Fruit fly (Drosophila melanogaster) whole organism, embryonic: ENCODE data around the gene Rrp45.

Source experiments
- Atf-2 ChIP-seq: fragments of 200-800 bp; sonication (Bioruptor generic); optimal IDR thresholded peaks from 2 replicates; lab custom pipeline; 2016; ENCODE audit warnings: missing biosample characterization, missing genetic modification characterization
- Atf6 ChIP-seq: fragments of 200-800 bp; sonication (Bioruptor generic); IDR thresholded peaks from 2 replicates; pipeline ENCODE4 v1.3.6; 2022; ENCODE audit warnings: missing biosample characterization, missing genetic modification characterization
- CG10209 ChIP-seq: fragments of 200-800 bp; sonication (Bioruptor generic); optimal IDR thresholded peaks from 3 replicates; lab custom pipeline; 2017; ENCODE audit warnings: missing biosample characterization, mild to moderate bottlenecking, missing genetic modification characterization, missing genetic modification reagents
- CG12071 ChIP-seq: fragments of 200-800 bp; sonication (Bioruptor generic); optimal IDR thresholded peaks from 3 replicates; lab custom pipeline; 2018; ENCODE audit warnings: missing biosample characterization, mild to moderate bottlenecking, missing genetic modification characterization
- CG12236 ChIP-seq: fragments of 200-800 bp; sonication (Bioruptor generic); optimal IDR thresholded peaks from 2 replicates; lab custom pipeline; 2016; ENCODE audit warnings: missing biosample characterization, missing genetic modification characterization
- CG12659 ChIP-seq: fragments of 200-800 bp; sonication (Bioruptor generic); optimal IDR thresholded peaks from 3 replicates; lab custom pipeline; 2017; ENCODE audit warnings: mild to moderate bottlenecking, missing biosample characterization, missing genetic modification reagents, missing genetic modification characterization
- CG13775 ChIP-seq: fragments of 200-800 bp; sonication (Bioruptor generic); optimal IDR thresholded peaks from 3 replicates; lab custom pipeline; 2017; ENCODE audit warnings: missing biosample characterization, mild to moderate bottlenecking, missing genetic modification characterization
- CG15269 ChIP-seq: fragments of 200-800 bp; sonication (Bioruptor generic); optimal IDR thresholded peaks from 2 replicates; lab custom pipeline; 2018; ENCODE audit warnings: missing biosample characterization, mild to moderate bottlenecking, missing genetic modification characterization, moderate library complexity
- CG16863 ChIP-seq: fragments of 200-800 bp; sonication (Bioruptor generic); optimal IDR thresholded peaks from 3 replicates; lab custom pipeline; 2016; ENCODE audit warnings: missing biosample characterization, missing genetic modification characterization
- CG18599 ChIP-seq: fragments of 200-800 bp; sonication (Bioruptor generic); optimal IDR thresholded peaks from 3 replicates; lab custom pipeline; 2017; ENCODE audit warnings: missing biosample characterization, missing genetic modification characterization, mild to moderate bottlenecking, moderate library complexity, missing genetic modification reagents
- CG31365 ChIP-seq: fragments of 200-800 bp; sonication (Bioruptor generic); optimal IDR thresholded peaks from 2 replicates; lab custom pipeline; 2018; ENCODE audit warnings: missing biosample characterization, mild to moderate bottlenecking, missing genetic modification characterization
- CG4328 ChIP-seq: fragments of 200-800 bp; sonication (Bioruptor generic); optimal IDR thresholded peaks from 3 replicates; lab custom pipeline; 2017; ENCODE audit warnings: missing biosample characterization, missing genetic modification reagents, missing genetic modification characterization
- CG4730 ChIP-seq: fragments of 200-800 bp; sonication (Bioruptor generic); IDR thresholded peaks from 2 replicates; pipeline ENCODE4 v1.3.6; 2022; ENCODE audit warnings: missing biosample characterization, missing genetic modification characterization
- CG5245 ChIP-seq: fragments of 200-800 bp; sonication (Bioruptor generic); optimal IDR thresholded peaks from 3 replicates; lab custom pipeline; 2016; ENCODE audit warnings: missing biosample characterization, missing genetic modification characterization
- CG6175 ChIP-seq: fragments of 200-800 bp; sonication (Bioruptor generic); IDR thresholded peaks from 3 replicates; pipeline ENCODE4 v1.3.6; 2022; ENCODE audit warnings: missing biosample characterization, missing genetic modification characterization
- CG6791 ChIP-seq: fragments of 200-800 bp; sonication (Bioruptor generic); IDR thresholded peaks from 3 replicates; pipeline ENCODE4 v1.3.6; 2022; ENCODE audit warnings: missing biosample characterization, missing genetic modification characterization; ENCODE audit not compliant: partially characterized antibody
- CG9817 ChIP-seq: fragments of 200-800 bp; sonication (Bioruptor generic); optimal IDR thresholded peaks from 2 replicates; lab custom pipeline; 2018; ENCODE audit warnings: missing biosample characterization, mild to moderate bottlenecking, missing genetic modification characterization, moderate library complexity
- Chrac-16 ChIP-seq: fragments of 200-800 bp; sonication (Bioruptor generic); optimal IDR thresholded peaks from 3 replicates; lab custom pipeline; 2016; ENCODE audit warnings: missing biosample characterization, missing genetic modification characterization
- E2f1 ChIP-seq: fragments of 200-800 bp; sonication (Bioruptor generic); IDR thresholded peaks from 2 replicates; pipeline ENCODE4 v1.3.6; 2022; ENCODE audit warnings: missing biosample characterization, missing genetic modification characterization
- Ets65A ChIP-seq: fragments of 200-800 bp; sonication (Bioruptor generic); peaks from one replicate; lab custom pipeline; 2016; ENCODE audit warnings: missing biosample characterization, missing genetic modification characterization
- GATAe ChIP-seq: fragments of 200-800 bp; sonication (Bioruptor generic); conservative IDR thresholded peaks from 2 replicates; pipeline ENCODE4 v1.3.6; 2022; ENCODE audit warnings: missing biosample characterization, missing genetic modification characterization
- HHEX ChIP-seq: fragments of 200-800 bp; sonication (Bioruptor generic); optimal IDR thresholded peaks from 3 replicates; lab custom pipeline; 2017; ENCODE audit warnings: missing biosample characterization, mild to moderate bottlenecking, missing genetic modification characterization, missing genetic modification reagents
- Hr3 ChIP-seq: fragments of 200-800 bp; sonication (Bioruptor generic); optimal IDR thresholded peaks from 3 replicates; lab custom pipeline; 2016; ENCODE audit warnings: missing biosample characterization, missing genetic modification characterization
- Max ChIP-seq: fragments of 200-800 bp; sonication (Bioruptor generic); optimal IDR thresholded peaks from 2 replicates; lab custom pipeline; 2016; ENCODE audit warnings: missing biosample characterization, mild to moderate bottlenecking, missing genetic modification characterization
- Mes4 ChIP-seq: fragments of 200-800 bp; sonication (Bioruptor generic); optimal IDR thresholded peaks from 2 replicates; lab custom pipeline; 2016; ENCODE audit warnings: missing biosample characterization, missing genetic modification characterization
- Rx ChIP-seq: fragments of 200-800 bp; sonication (Bioruptor generic); IDR thresholded peaks from 2 replicates; pipeline ENCODE4 v1.3.6; 2022; ENCODE audit warnings: missing biosample characterization, missing genetic modification characterization
- Sox100B ChIP-seq: fragments of 200-800 bp; sonication (Bioruptor generic); optimal IDR thresholded peaks from 3 replicates; lab custom pipeline; 2018; ENCODE audit warnings: missing biosample characterization, mild to moderate bottlenecking, missing genetic modification characterization
- aop ChIP-seq: fragments of 200-800 bp; sonication (Bioruptor generic); IDR thresholded peaks from 2 replicates; pipeline ENCODE4 v1.3.6; 2022; ENCODE audit warnings: missing biosample characterization, missing genetic modification characterization
- bsh ChIP-seq, 2 experiments: fragments of 200-800 bp; sonication (Bioruptor generic); optimal IDR thresholded peaks; 2 replicates each; lab custom pipeline; 2017 to 2018; ENCODE audit warnings: mild to moderate bottlenecking in 2 of 2, missing biosample characterization in 2 of 2, missing genetic modification characterization in 2 of 2, moderate library complexity in 1 of 2
- crp ChIP-seq, 2 experiments: fragments of 200-800 bp; sonication (Bioruptor generic); optimal IDR thresholded peaks; 2 replicates in 1 of 2; 3 replicates in 1 of 2; lab custom pipeline; 2017; ENCODE audit warnings: missing biosample characterization in 2 of 2, missing genetic modification characterization in 2 of 2, mild to moderate bottlenecking in 1 of 2, moderate library complexity in 1 of 2
- dmrt99B ChIP-seq: fragments of 200-800 bp; sonication (Bioruptor generic); optimal IDR thresholded peaks from 2 replicates; lab custom pipeline; 2018; ENCODE audit warnings: missing biosample characterization, mild to moderate bottlenecking, missing genetic modification characterization, moderate library complexity
- fd96Cb ChIP-seq: fragments of 200-800 bp; sonication (Bioruptor generic); optimal IDR thresholded peaks from 2 replicates; lab custom pipeline; 2018; ENCODE audit warnings: missing biosample characterization, mild to moderate bottlenecking, missing genetic modification characterization, moderate library complexity
- gsb-n ChIP-seq: fragments of 200-800 bp; sonication (Bioruptor generic); optimal IDR thresholded peaks from 3 replicates; lab custom pipeline; 2018; ENCODE audit warnings: missing biosample characterization, mild to moderate bottlenecking, missing genetic modification characterization
- jumu ChIP-seq: fragments of 200-800 bp; sonication (Bioruptor generic); optimal IDR thresholded peaks from 3 replicates; lab custom pipeline; 2016; ENCODE audit warnings: missing biosample characterization, missing genetic modification characterization
- ken ChIP-seq: fragments of 200-800 bp; sonication (Bioruptor generic); IDR thresholded peaks from 3 replicates; pipeline ENCODE4 v1.3.6; 2022; ENCODE audit warnings: missing biosample characterization, missing genetic modification characterization
- lola ChIP-seq, 3 experiments: fragments of >200 bp in 2 of 3; fragments of 200-800 bp in 1 of 3; sonication (Bioruptor generic) in 1 of 3; optimal IDR thresholded peaks; 2 replicates each; lab custom pipeline; 2017 to 2019; ENCODE audit warnings: missing biosample characterization in 3 of 3, missing genetic modification characterization in 3 of 3, mild to moderate bottlenecking in 1 of 3, moderate library complexity in 1 of 3
- mld ChIP-seq: fragments of 200-800 bp; sonication (Bioruptor generic); IDR thresholded peaks from 3 replicates; pipeline ENCODE4 v1.3.6; 2022; ENCODE audit warnings: missing biosample characterization, missing genetic modification characterization; ENCODE audit not compliant: partially characterized antibody
- nerfin-1 ChIP-seq: fragments of 200-800 bp; sonication (Bioruptor generic); optimal IDR thresholded peaks from 3 replicates; lab custom pipeline; 2019; ENCODE audit warnings: missing biosample characterization, mild to moderate bottlenecking, missing genetic modification characterization, moderate library complexity
- nmo ChIP-seq: fragments of 200-800 bp; sonication (Bioruptor generic); optimal IDR thresholded peaks from 2 replicates; lab custom pipeline; 2018; ENCODE audit warnings: missing biosample characterization, mild to moderate bottlenecking, missing genetic modification characterization, moderate library complexity
- odd ChIP-seq: fragments of 200-800 bp; sonication (Bioruptor generic); optimal IDR thresholded peaks from 2 replicates; lab custom pipeline; 2017; ENCODE audit warnings: missing biosample characterization, mild to moderate bottlenecking, missing genetic modification characterization
- otp ChIP-seq: fragments of 200-800 bp; sonication (Bioruptor generic); IDR thresholded peaks from 3 replicates; pipeline ENCODE4, ENCODE4 v1.3.6; 2022; ENCODE audit warnings: missing biosample characterization, missing genetic modification characterization
- pnt ChIP-seq: fragments of 200-800 bp; sonication (Bioruptor generic); optimal IDR thresholded peaks from 3 replicates; lab custom pipeline; 2016; ENCODE audit warnings: missing biosample characterization, missing genetic modification characterization
- ranshi ChIP-seq: fragments of 200-800 bp; sonication (Bioruptor generic); IDR thresholded peaks from 2 replicates; pipeline ENCODE4 v1.3.6; 2022; ENCODE audit warnings: missing biosample characterization, missing genetic modification characterization
- repo ChIP-seq: fragments of 200-800 bp; sonication (Bioruptor generic); optimal IDR thresholded peaks from 2 replicates; lab custom pipeline; 2016; ENCODE audit warnings: missing biosample characterization, missing genetic modification characterization
- run ChIP-seq: fragments of 200-800 bp; sonication (Bioruptor generic); optimal IDR thresholded peaks from 3 replicates; lab custom pipeline; 2018; ENCODE audit warnings: missing biosample characterization, mild to moderate bottlenecking, missing genetic modification characterization
- sisA ChIP-seq: fragments of 200-800 bp; sonication (Bioruptor generic); IDR thresholded peaks from 2 replicates; pipeline ENCODE4 v1.3.6; 2022; ENCODE audit warnings: missing biosample characterization, missing genetic modification characterization
- unpg ChIP-seq: fragments of 200-800 bp; sonication (Bioruptor generic); optimal IDR thresholded peaks from 3 replicates; lab custom pipeline; 2018; ENCODE audit warnings: missing biosample characterization, mild to moderate bottlenecking, missing genetic modification characterization, moderate library complexity
- zfh1 ChIP-seq: fragments of 200-800 bp; sonication (Bioruptor generic); IDR thresholded peaks from 3 replicates; pipeline ENCODE4 v1.3.6; 2022; ENCODE audit warnings: missing biosample characterization, missing genetic modification characterization

The Rrp45 gene

dm6 chrX:16782175-16782916, 8.7 kb downstream of the Rrp45 start (continued):
- peak; percentile 54 for TF ChIP-seq CG10209
- TF ChIP-seq pnt = peak; percentile 53
- TF ChIP-seq aop (GFP tag; lab: Robert Waterston, UW) = no peak
- peak; percentile 60; the same call in 1 of the 3 replicates for TF ChIP-seq otp (GFP tag; lab: Robert Waterston, UW)
- TF ChIP-seq HHEX = peak; percentile 21
- TF ChIP-seq unpg (GFP tag; lab: Kevin White, UChicago) = peak; percentile 63
- peak; percentile 33 for TF ChIP-seq CG12659 (GFP tag; lab: Kevin White, UChicago)
- TF ChIP-seq repo = peak; percentile 21
- TF ChIP-seq CG6791 (GFP tag; lab: Robert Waterston, UW) = no peak
- peak; percentile 6 for TF ChIP-seq CG12071 (GFP tag; lab: Kevin White, UChicago)
- peak; percentile 46 for TF ChIP-seq sisA
- peak; percentile 34 for TF ChIP-seq CG5245 (GFP tag; lab: Kevin White, UChicago)
- TF ChIP-seq run = peak; percentile 37
- peak; percentile 33; the same call in 1 of the 3 replicates for TF ChIP-seq ken
- TF ChIP-seq dmrt99B (tag; lab: Kevin White, UChicago) = peak; percentile 62
- peak in 1 of 2 experiments; percentile 62 for TF ChIP-seq bsh (GFP tag; optimal IDR thresholded peaks at IDR 0.05; lab: Kevin White, UChicago)
- TF ChIP-seq Ets65A (GFP tag; lab: Kevin White, UChicago) = peak; percentile 76
- peak; percentile 50 for TF ChIP-seq Sox100B
- TF ChIP-seq Max = peak; percentile 17
- peak; percentile 54 for TF ChIP-seq nmo (GFP tag; lab: Kevin White, UChicago)
- peak; percentile 41; the same call in 1 of the 3 replicates for TF ChIP-seq zfh1 (GFP tag; lab: Robert Waterston, UW)
- TF ChIP-seq mld (GFP tag; lab: Robert Waterston, UW) = no peak; the same call in 2 of the 3 replicates
- TF ChIP-seq jumu (GFP tag; lab: Kevin White, UChicago) = peak; percentile 37
- peak; percentile 40 for TF ChIP-seq E2f1 (GFP tag; lab: Robert Waterston, UW)
- TF ChIP-seq nerfin-1 (tag; lab: Kevin White, UChicago) = no peak
- TF ChIP-seq ranshi (GFP tag; lab: Robert Waterston, UW) = 0 out of 2 replicates have a peak, but pooled peaks have one; percentile 48
- TF ChIP-seq CG18599 (GFP tag; lab: Kevin White, UChicago) = peak; percentile 49
- TF ChIP-seq CG6175 (GFP tag; lab: Robert Waterston, UW) = no peak
- TF ChIP-seq CG9817 (tag; lab: Kevin White, UChicago) = peak; percentile 38
- peak; percentile 42; the same call in 1 of the 2 replicates for TF ChIP-seq Atf6
- TF ChIP-seq Mes4 (GFP tag; lab: Kevin White, UChicago) = peak; percentile 36
- peak; percentile 53 for TF ChIP-seq CG16863 (GFP tag; lab: Kevin White, UChicago)
- TF ChIP-seq CG12236 (GFP tag; lab: Kevin White, UChicago) = peak; percentile 9
- TF ChIP-seq CG13775 (GFP tag; lab: Kevin White, UChicago) = peak; percentile 32
- TF ChIP-seq GATAe = no peak
- TF ChIP-seq odd (GFP tag; lab: Kevin White, UChicago) = peak; percentile 31
- peak; percentile 30 for TF ChIP-seq CG31365
- peak; percentile 5 for TF ChIP-seq gsb-n (tag; lab: Kevin White, UChicago)
- TF ChIP-seq crp (GFP tag; optimal IDR thresholded peaks at IDR 0.05; lab: Kevin White, UChicago) = peak in 1 of 2 experiments; percentile 3
- peak; percentile 52; the same call in 1 of the 2 replicates for TF ChIP-seq CG4730
- TF ChIP-seq Atf-2 = peak; percentile 60
- peak; percentile 69 for TF ChIP-seq CG15269
- TF ChIP-seq Chrac-16 (GFP tag; lab: Kevin White, UChicago) = peak; percentile 40
- TF ChIP-seq Rx (GFP tag; lab: Robert Waterston, UW) = peak; percentile 52; the same call in 1 of the 2 replicates
- TF ChIP-seq fd96Cb = peak; percentile 42
- TF ChIP-seq Hr3 (GFP tag; lab: Kevin White, UChicago) = peak; percentile 19
- TF ChIP-seq lola (GFP tag; optimal IDR thresholded peaks at IDR 0.05; lab: Kevin White, UChicago) = peak in 1 of 3 experiments; percentile 21
- TF ChIP-seq CG4328 (GFP tag; lab: Kevin White, UChicago) = peak; percentile 7
